Fruit fly (Drosophila melanogaster) whole organism, embryonic: ENCODE data around the gene saturn.

Experiments
- B-H2 ChIP-seq: fragments of 200-800 bp; sonication (Bioruptor generic); optimal IDR thresholded peaks from 2 replicates; lab custom pipeline; 2018; ENCODE audit warnings: missing biosample characterization, mild to moderate bottlenecking, missing genetic modification characterization
- C15 ChIP-seq: fragments of 200-800 bp; sonication (Bioruptor generic); IDR thresholded peaks from 3 replicates; pipeline ENCODE4 v1.3.6; 2022; ENCODE audit warnings: missing biosample characterization, missing genetic modification characterization
- CG11085 ChIP-seq: fragments of 200-800 bp; sonication (Bioruptor generic); IDR thresholded peaks from 2 replicates; pipeline ENCODE4 v1.3.6; 2022; ENCODE audit warnings: missing biosample characterization, missing genetic modification characterization
- CG11247 ChIP-seq: fragments of 200-800 bp; sonication (Bioruptor generic); IDR thresholded peaks from 2 replicates; pipeline ENCODE4 v1.3.6; 2022; ENCODE audit warnings: missing biosample characterization, missing genetic modification characterization
- CG12236 ChIP-seq: fragments of 200-800 bp; sonication (Bioruptor generic); optimal IDR thresholded peaks from 2 replicates; lab custom pipeline; 2016; ENCODE audit warnings: missing biosample characterization, missing genetic modification characterization
- CG12391 ChIP-seq: fragments of 200-800 bp; sonication (Bioruptor generic); optimal IDR thresholded peaks from 3 replicates; lab custom pipeline; 2018; ENCODE audit warnings: missing biosample characterization, mild to moderate bottlenecking, missing genetic modification characterization, moderate library complexity
- CG12769 ChIP-seq: fragments of 200-800 bp; sonication (Bioruptor generic); optimal IDR thresholded peaks from 2 replicates; lab custom pipeline; 2019; ENCODE audit warnings: missing biosample characterization, mild to moderate bottlenecking, missing genetic modification characterization, moderate library complexity
- CG13424 ChIP-seq: fragments of 200-800 bp; sonication (Bioruptor generic); optimal IDR thresholded peaks from 2 replicates; lab custom pipeline; 2019; ENCODE audit warnings: missing biosample characterization, mild to moderate bottlenecking, missing genetic modification characterization, moderate library complexity
- CG14710 ChIP-seq: fragments of 200-800 bp; sonication (Bioruptor generic); optimal IDR thresholded peaks from 3 replicates; lab custom pipeline; 2019; ENCODE audit warnings: missing biosample characterization, mild to moderate bottlenecking, missing genetic modification characterization, moderate library complexity
- CG15269 ChIP-seq: fragments of 200-800 bp; sonication (Bioruptor generic); optimal IDR thresholded peaks from 2 replicates; lab custom pipeline; 2018; ENCODE audit warnings: missing biosample characterization, mild to moderate bottlenecking, missing genetic modification characterization, moderate library complexity
- CG1529 ChIP-seq: fragments of 200-800 bp; sonication (Bioruptor generic); optimal IDR thresholded peaks from 3 replicates; lab custom pipeline; 2018; ENCODE audit warnings: missing biosample characterization, missing genetic modification characterization
- CG1603 ChIP-seq: fragments of 200-800 bp; sonication (Bioruptor generic); optimal IDR thresholded peaks from 2 replicates; lab custom pipeline; 2019; ENCODE audit warnings: missing biosample characterization, mild to moderate bottlenecking, missing genetic modification characterization, moderate library complexity
- CG16815 ChIP-seq: fragments of 200-800 bp; sonication (Bioruptor generic); optimal IDR thresholded peaks from 3 replicates; lab custom pipeline; 2017; ENCODE audit warnings: missing biosample characterization, mild to moderate bottlenecking, missing genetic modification characterization
- CG17385 ChIP-seq: fragments of 200-800 bp; sonication (Bioruptor generic); optimal IDR thresholded peaks from 3 replicates; lab custom pipeline; 2018; ENCODE audit warnings: missing biosample characterization, mild to moderate bottlenecking, missing genetic modification characterization
- CG18599 ChIP-seq: fragments of 200-800 bp; sonication (Bioruptor generic); optimal IDR thresholded peaks from 3 replicates; lab custom pipeline; 2017; ENCODE audit warnings: missing biosample characterization, missing genetic modification characterization, mild to moderate bottlenecking, moderate library complexity, missing genetic modification reagents
- CG31365 ChIP-seq: fragments of 200-800 bp; sonication (Bioruptor generic); optimal IDR thresholded peaks from 2 replicates; lab custom pipeline; 2018; ENCODE audit warnings: missing biosample characterization, mild to moderate bottlenecking, missing genetic modification characterization
- CG31441 ChIP-seq: fragments of 200-800 bp; sonication (Bioruptor generic); IDR thresholded peaks from 2 replicates; pipeline ENCODE4 v1.3.6; 2022; ENCODE audit warnings: missing biosample characterization, missing genetic modification characterization
- CG5180 ChIP-seq: fragments of 200-800 bp; sonication (Bioruptor generic); optimal IDR thresholded peaks from 3 replicates; lab custom pipeline; 2017; ENCODE audit warnings: missing biosample characterization, missing genetic modification characterization, mild to moderate bottlenecking, moderate library complexity, missing genetic modification reagents
- CG5245 ChIP-seq: fragments of 200-800 bp; sonication (Bioruptor generic); optimal IDR thresholded peaks from 3 replicates; lab custom pipeline; 2016; ENCODE audit warnings: missing biosample characterization, missing genetic modification characterization
- CG8388 ChIP-seq: fragments of 200-800 bp; sonication (Bioruptor generic); optimal IDR thresholded peaks from 2 replicates; lab custom pipeline; 2019; ENCODE audit warnings: missing biosample characterization, mild to moderate bottlenecking, missing genetic modification characterization, moderate library complexity
- CG9727 ChIP-seq: fragments of 200-800 bp; sonication (Bioruptor generic); optimal IDR thresholded peaks from 3 replicates; lab custom pipeline; 2017; ENCODE audit warnings: missing biosample characterization, mild to moderate bottlenecking, missing genetic modification characterization
- CG9817 ChIP-seq: fragments of 200-800 bp; sonication (Bioruptor generic); optimal IDR thresholded peaks from 2 replicates; lab custom pipeline; 2018; ENCODE audit warnings: missing biosample characterization, mild to moderate bottlenecking, missing genetic modification characterization, moderate library complexity
- Doc3 ChIP-seq: fragments of 200-800 bp; sonication (Bioruptor generic); IDR thresholded peaks from 3 replicates; pipeline ENCODE4 v1.3.6; 2022; ENCODE audit warnings: missing biosample characterization, missing genetic modification characterization; ENCODE audit not compliant: partially characterized antibody
- Drgx ChIP-seq: fragments of 200-800 bp; sonication (Bioruptor generic); IDR thresholded peaks from 2 replicates; pipeline ENCODE4 v1.3.6; 2022; ENCODE audit warnings: missing biosample characterization, missing genetic modification characterization
- E2f1 ChIP-seq: fragments of 200-800 bp; sonication (Bioruptor generic); IDR thresholded peaks from 2 replicates; pipeline ENCODE4 v1.3.6; 2022; ENCODE audit warnings: missing biosample characterization, missing genetic modification characterization
- Fer2 ChIP-seq: fragments of 200-800 bp; sonication (Bioruptor generic); optimal IDR thresholded peaks from 2 replicates; lab custom pipeline; 2018; ENCODE audit warnings: missing biosample characterization, mild to moderate bottlenecking, missing genetic modification characterization, moderate library complexity
- Hand ChIP-seq: fragments of 200-800 bp; sonication (Bioruptor generic); optimal IDR thresholded peaks from 2 replicates; lab custom pipeline; 2017; ENCODE audit warnings: mild to moderate bottlenecking, missing biosample characterization, missing genetic modification reagents, missing genetic modification characterization
- Hsf ChIP-seq: fragments of 200-800 bp; sonication (Bioruptor generic); optimal IDR thresholded peaks from 3 replicates; lab custom pipeline; 2016; ENCODE audit warnings: missing biosample characterization, missing genetic modification characterization
- Mad ChIP-seq: fragments of 200-800 bp; sonication (Bioruptor generic); optimal IDR thresholded peaks from 2 replicates; lab custom pipeline; 2016; ENCODE audit warnings: missing biosample characterization, missing genetic modification characterization
- Med ChIP-seq: fragments of 200-800 bp; sonication (Bioruptor generic); peaks from one replicate; lab custom pipeline; 2016; ENCODE audit warnings: missing biosample characterization, missing genetic modification characterization, mild to moderate bottlenecking, inconsistent platforms, moderate library complexity
- Pdp1 ChIP-seq, 2 experiments: fragments of 200-800 bp; sonication (Bioruptor generic); optimal IDR thresholded peaks; 3 replicates each; lab custom pipeline; 2016; ENCODE audit warnings: missing biosample characterization in 2 of 2, missing genetic modification characterization in 2 of 2, mild to moderate bottlenecking in 1 of 2, moderate library complexity in 1 of 2
- Sox102F ChIP-seq: fragments of 200-800 bp; sonication (Bioruptor generic); optimal IDR thresholded peaks from 2 replicates; lab custom pipeline; 2018; ENCODE audit warnings: missing biosample characterization, mild to moderate bottlenecking, missing genetic modification characterization, moderate library complexity
- Xrp1 ChIP-seq: fragments of 200-800 bp; sonication (Bioruptor generic); IDR thresholded peaks from 2 replicates; pipeline ENCODE4 v1.3.6; 2022; ENCODE audit warnings: missing biosample characterization, missing genetic modification characterization
- al ChIP-seq: fragments of 200-800 bp; sonication (Bioruptor generic); IDR thresholded peaks from 2 replicates; pipeline ENCODE4 v1.3.6; 2022; ENCODE audit warnings: missing biosample characterization, missing genetic modification characterization
- ap ChIP-seq: fragments of 200-800 bp; sonication (Bioruptor generic); IDR thresholded peaks from 2 replicates; pipeline ENCODE4 v1.3.6; 2022; ENCODE audit warnings: missing biosample characterization, missing genetic modification characterization
- ash1 ChIP-seq: fragments of 200-800 bp; sonication (Bioruptor generic); optimal IDR thresholded peaks from 2 replicates; lab custom pipeline; 2018; ENCODE audit warnings: missing biosample characterization, mild to moderate bottlenecking, missing genetic modification characterization
- ato ChIP-seq: fragments of 200-800 bp; sonication (Bioruptor generic); IDR thresholded peaks from 2 replicates; pipeline ENCODE4 v1.3.6; 2022; ENCODE audit warnings: missing biosample characterization, missing genetic modification characterization; ENCODE audit not compliant: partially characterized antibody
- bcd ChIP-seq: fragments of 200-800 bp; sonication (Bioruptor generic); optimal IDR thresholded peaks from 2 replicates; lab custom pipeline; 2017; ENCODE audit warnings: missing biosample characterization, mild to moderate bottlenecking, missing genetic modification characterization
- chif ChIP-seq, 2 experiments: fragments of 200-800 bp; sonication (Bioruptor generic); optimal IDR thresholded peaks; 3 replicates each; lab custom pipeline; 2016; ENCODE audit warnings: missing biosample characterization in 2 of 2, missing genetic modification characterization in 2 of 2
- crc ChIP-seq: fragments of 200-800 bp; sonication (Bioruptor generic); optimal IDR thresholded peaks from 2 replicates; lab custom pipeline; 2016; ENCODE audit warnings: missing biosample characterization, missing genetic modification characterization
- croc ChIP-seq: fragments of 200-800 bp; sonication (Bioruptor generic); conservative IDR thresholded peaks from 3 replicates; pipeline ENCODE4 v1.3.6; 2022; ENCODE audit warnings: missing biosample characterization, missing genetic modification characterization
- crol ChIP-seq: fragments of 200-800 bp; sonication (Bioruptor generic); IDR thresholded peaks from 2 replicates; pipeline ENCODE4 v1.3.6; 2022; ENCODE audit warnings: missing biosample characterization, missing genetic modification characterization
- dysf ChIP-seq: fragments of 200-800 bp; sonication (Bioruptor generic); IDR thresholded peaks from 3 replicates; pipeline ENCODE4 v1.3.6; 2022; ENCODE audit warnings: missing biosample characterization, missing genetic modification characterization
- ewg ChIP-seq: fragments of 200-800 bp; sonication (Bioruptor generic); optimal IDR thresholded peaks from 3 replicates; lab custom pipeline; 2017; ENCODE audit warnings: mild to moderate bottlenecking, missing biosample characterization, missing genetic modification reagents, missing genetic modification characterization
- exex ChIP-seq: fragments of 200-800 bp; sonication (Bioruptor generic); optimal IDR thresholded peaks from 4 replicates; lab custom pipeline; 2018; ENCODE audit warnings: missing biosample characterization, mild to moderate bottlenecking, missing genetic modification characterization, moderate library complexity
- fd3F ChIP-seq: fragments of 200-800 bp; sonication (Bioruptor generic); optimal IDR thresholded peaks from 2 replicates; lab custom pipeline; 2018; ENCODE audit warnings: missing biosample characterization, mild to moderate bottlenecking, missing genetic modification characterization, moderate library complexity
- kah ChIP-seq: fragments of 200-800 bp; sonication (Bioruptor generic); optimal IDR thresholded peaks from 2 replicates; lab custom pipeline; 2018; ENCODE audit warnings: missing biosample characterization, mild to moderate bottlenecking, missing genetic modification characterization
- pb ChIP-seq: fragments of 200-800 bp; sonication (Bioruptor generic); optimal IDR thresholded peaks from 3 replicates; lab custom pipeline; 2016; ENCODE audit warnings: missing biosample characterization, missing genetic modification characterization
- psq ChIP-seq: fragments of 200-800 bp; sonication (Bioruptor generic); optimal IDR thresholded peaks from 2 replicates; lab custom pipeline; 2017; ENCODE audit warnings: missing biosample characterization, missing genetic modification characterization
- stc ChIP-seq: fragments of 200-800 bp; sonication (Bioruptor generic); IDR thresholded peaks from 2 replicates; pipeline ENCODE4 v1.3.6; 2022; ENCODE audit warnings: missing biosample characterization, missing genetic modification characterization

The saturn gene

DNA sequence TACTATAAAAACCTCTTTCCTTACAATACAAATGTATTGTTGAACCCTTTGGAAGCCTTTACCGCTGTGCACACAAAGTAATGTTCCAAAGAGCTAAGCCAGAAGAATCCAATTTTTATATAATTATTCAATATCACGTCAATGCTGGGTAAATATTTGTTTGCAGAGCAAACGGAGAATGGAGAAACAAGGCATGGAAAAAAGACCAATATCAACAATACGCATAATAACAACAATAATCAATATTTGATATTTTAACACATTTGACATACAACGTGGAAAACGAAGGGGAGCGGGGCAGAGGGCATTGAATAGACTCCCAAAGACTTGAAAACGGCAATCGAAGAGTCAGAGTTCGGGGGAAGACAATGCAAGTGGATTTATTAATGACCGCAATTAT lies 28.9 kb upstream of the saturn start (continued):
- peak; percentile 78 for TF ChIP-seq fd3F (GFP tag; lab: Kevin White, UChicago)
- peak; percentile 30; the same call in 1 of the 2 replicates for TF ChIP-seq crol (GFP tag; lab: Robert Waterston, UW)
- peak; percentile 89 for TF ChIP-seq CG1529 (GFP tag; lab: Kevin White, UChicago)
- peak; percentile 58 for TF ChIP-seq B-H2 (GFP tag; lab: Kevin White, UChicago)
- peak; percentile 37 for TF ChIP-seq psq (GFP tag; lab: Kevin White, UChicago)
- no peak for TF ChIP-seq crc
- TF ChIP-seq CG5180 (GFP tag; lab: Kevin White, UChicago), result peak; percentile 63
- TF ChIP-seq ato (GFP tag; lab: Robert Waterston, UW), result no peak
- TF ChIP-seq CG11247, result 0 out of 2 replicates have a peak, but pooled peaks have one; percentile 25
- peak; percentile 22 to 74 for TF ChIP-seq chif (GFP tag; optimal IDR thresholded peaks at IDR 0.05; lab: Kevin White, UChicago)
- peak; percentile 48 for TF ChIP-seq Hand (GFP tag; lab: Kevin White, UChicago)
- TF ChIP-seq C15 (GFP tag; lab: Robert Waterston, UW), result no peak; the same call in 2 of the 3 replicates
- peak; percentile 52 for TF ChIP-seq CG12769
- TF ChIP-seq CG15269, result no peak
- TF ChIP-seq CG8388 (GFP tag; lab: Kevin White, UChicago), result peak; percentile 16
- TF ChIP-seq CG18599, result peak; percentile 81
- peak; percentile 88 for TF ChIP-seq CG13424
- TF ChIP-seq Xrp1 (GFP tag; lab: Robert Waterston, UW), result peak; percentile 37; the same call in 1 of the 2 replicates
- no peak for TF ChIP-seq Doc3 (GFP tag; lab: Robert Waterston, UW)
- no peak for TF ChIP-seq CG11085 (GFP tag; lab: Robert Waterston, UW)
- TF ChIP-seq CG9727 (GFP tag; lab: Kevin White, UChicago), result peak; percentile 63
- TF ChIP-seq croc (GFP tag; lab: Robert Waterston, UW), result no peak
- peak; percentile 2 for TF ChIP-seq ewg (GFP tag; lab: Kevin White, UChicago)
- peak; percentile 56 for TF ChIP-seq CG31365
- no peak for TF ChIP-seq Mad (GFP tag; lab: Kevin White, UChicago)
- TF ChIP-seq CG9817 (tag; lab: Kevin White, UChicago), result peak; percentile 38
- peak; percentile 21 for TF ChIP-seq Fer2 (tag; lab: Kevin White, UChicago)
- TF ChIP-seq CG14710 (tag; lab: Kevin White, UChicago), result peak; percentile 72
- no peak for TF ChIP-seq E2f1 (GFP tag; lab: Robert Waterston, UW)
- peak; percentile 45; the same call in 1 of the 2 replicates for TF ChIP-seq CG31441 (GFP tag; lab: Robert Waterston, UW)
- TF ChIP-seq CG5245 (GFP tag; lab: Kevin White, UChicago), result no peak
- TF ChIP-seq CG12236, result peak; percentile 8
- TF ChIP-seq CG16815 (GFP tag; lab: Kevin White, UChicago), result no peak
- no peak for TF ChIP-seq pb (GFP tag; lab: Kevin White, UChicago)
- peak; percentile 53 for TF ChIP-seq CG12391 (tag; lab: Kevin White, UChicago)
- peak; percentile 28; the same call in 1 of the 3 replicates for TF ChIP-seq dysf (GFP tag; lab: Robert Waterston, UW)
- TF ChIP-seq Med (GFP tag; lab: Kevin White, UChicago), result peak; percentile 86
- no peak for TF ChIP-seq al (GFP tag; lab: Robert Waterston, UW)
- no peak for TF ChIP-seq exex
- TF ChIP-seq CG1603 (tag; lab: Kevin White, UChicago), result peak; percentile 36
- peak; percentile 41 for TF ChIP-seq ash1 (GFP tag; lab: Kevin White, UChicago)
- peak; percentile 8; the same call in 1 of the 2 replicates for TF ChIP-seq stc
- TF ChIP-seq bcd, result peak; percentile 52
- TF ChIP-seq ap (GFP tag; lab: Robert Waterston, UW), result 0 out of 2 replicates have a peak, but pooled peaks have one; percentile 17
- peak in 1 of 2 experiments; percentile 16 for TF ChIP-seq Pdp1 (GFP tag; optimal IDR thresholded peaks at IDR 0.05; lab: Kevin White, UChicago)
- TF ChIP-seq CG17385 (GFP tag; lab: Kevin White, UChicago), result peak; percentile 87
- peak; percentile 61 for TF ChIP-seq Hsf
- TF ChIP-seq kah (GFP tag; lab: Kevin White, UChicago), result peak; percentile 46
- no peak for TF ChIP-seq Drgx (GFP tag; lab: Robert Waterston, UW)
- TF ChIP-seq Sox102F (GFP tag; lab: Kevin White, UChicago), result peak; percentile 47
